Worm (Caenorhabditis elegans): Measurements from ENCODE around the gene coel-1.

DNA sequence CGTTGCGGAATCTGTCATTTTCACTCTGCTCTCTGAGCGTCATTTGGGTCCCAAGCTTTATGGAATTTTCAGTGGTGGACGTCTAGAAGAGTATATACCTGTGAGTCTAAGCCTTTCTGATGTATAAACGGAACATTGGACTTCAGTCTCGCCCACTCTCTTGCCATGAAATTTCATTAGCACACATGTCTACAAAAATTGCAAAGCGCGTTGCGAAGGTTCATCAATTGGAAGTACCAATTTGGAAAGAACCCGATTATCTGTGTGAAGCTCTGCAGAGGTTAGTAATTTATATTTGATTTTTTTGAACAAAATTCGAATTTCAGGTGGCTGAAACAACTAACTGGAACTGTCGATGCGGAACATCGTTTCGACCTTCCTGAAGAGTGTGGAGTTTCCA, 24.3 kb downstream of the coel-1 start:
- TF ChIP-seq fos-1 (tag; optimal IDR thresholded peaks at IDR 0.05) (no peak), zag-1 (tag; optimal IDR thresholded peaks at IDR 0.05) (no peak), ZK546.5 (tag; optimal IDR thresholded peaks at IDR 0.05) (no peak), ztf-11 (tag; optimal IDR thresholded peaks at IDR 0.05) (no peak), mab-5 (tag; optimal IDR thresholded peaks at IDR 0.05) (no peak)
